Worm (Caenorhabditis elegans) whole organism, mixed stage, embryonic: ENCODE data around the gene cyp-35D1.

ENCODE experiments used
- ces-1 ChIP-seq: fragments of 150-350 bp; optimal IDR thresholded peaks from 2 replicates; lab custom pipeline; 2014; ENCODE audit warnings: missing biosample characterization, missing genetic modification reagents, missing genetic modification characterization
- cnd-1 ChIP-seq: fragments of 200-800 bp; sonication (Bioruptor generic); optimal IDR thresholded peaks from 2 replicates; lab custom pipeline; 2018; ENCODE audit warnings: mild to moderate bottlenecking, missing genetic modification characterization, missing compliant biosample characterization
- lsy-2 ChIP-seq: fragments of 150-350 bp; optimal IDR thresholded peaks from 2 replicates; lab custom pipeline; 2014; ENCODE audit warnings: missing biosample characterization, missing genetic modification characterization
- nhr-12 ChIP-seq: fragments of 150-350 bp; optimal IDR thresholded peaks from 2 replicates; lab custom pipeline; 2014; ENCODE audit warnings: missing biosample characterization, missing genetic modification characterization
- nhr-76 ChIP-seq: sonication (generic microtip); optimal IDR thresholded peaks from 2 replicates; lab custom pipeline; 2017; ENCODE audit warnings: missing biosample characterization, missing genetic modification characterization
- pha-4 ChIP-seq: fragments of 150-350 bp; optimal IDR thresholded peaks from 2 replicates; lab custom pipeline; 2018; ENCODE audit warnings: missing biosample characterization, missing genetic modification reagents, missing genetic modification characterization
- snpc-4 ChIP-seq: fragments of 150-350 bp; optimal IDR thresholded peaks from 2 replicates; lab custom pipeline; 2014; ENCODE audit warnings: missing biosample characterization, missing genetic modification characterization
- unc-120 ChIP-seq: sonication (generic microtip); optimal IDR thresholded peaks from 2 replicates; lab custom pipeline; 2017; ENCODE audit warnings: missing genetic modification characterization, missing compliant biosample characterization; ENCODE audit not compliant: poor library complexity, severe bottlenecking
- unc-62 ChIP-seq: fragments of 150-350 bp; optimal IDR thresholded peaks from 2 replicates; lab custom pipeline; 2014; ENCODE audit warnings: missing biosample characterization, missing genetic modification reagents, missing genetic modification characterization
- ztf-11 ChIP-seq: fragments of 150-350 bp; optimal IDR thresholded peaks from 2 replicates; lab custom pipeline; 2014; ENCODE audit warnings: missing biosample characterization, missing genetic modification characterization

DNA sequence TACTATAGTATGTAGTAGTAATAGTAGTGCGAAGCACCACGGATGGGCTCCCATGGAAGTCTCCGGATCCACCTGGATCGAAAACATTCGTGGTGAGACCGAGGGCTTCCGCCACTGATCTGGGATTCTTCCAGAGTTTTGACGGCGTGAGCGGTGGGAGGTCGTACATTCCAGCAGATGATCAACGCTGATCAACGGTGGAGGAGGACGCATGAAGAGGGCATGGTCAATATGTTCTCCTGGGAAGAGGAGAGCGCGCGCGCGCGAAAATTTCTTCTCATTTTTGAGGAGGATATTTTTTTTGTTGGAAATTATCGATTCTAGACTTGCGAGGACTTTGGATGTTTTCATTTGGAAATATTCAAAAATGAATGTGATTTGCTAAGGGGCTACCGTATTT is 35.5 kb upstream of the cyp-35D1 start:
- TF ChIP-seq ztf-11 (tag; lab: Kevin White, UChicago) (no peak), nhr-12 (no peak), unc-120 (tag; lab: Kevin White, UChicago) (no peak), pha-4 (tag; lab: Kevin White, UChicago) (no peak), cnd-1 (no peak), nhr-76 (no peak), unc-62 (GFP tag; lab: Kevin White, UChicago) (no peak), lsy-2 (tag; lab: Kevin White, UChicago) (no peak), snpc-4 (tag; lab: Kevin White, UChicago) (no peak), ces-1 (no peak)
